Fruit fly (Drosophila melanogaster) whole organism, embryonic: Measurements from ENCODE around the gene LysRS.
A peak's percentile ranks its signal among the peaks of the same experiment; 100 is the strongest.

ENCODE experiments used
- Adf1 ChIP-seq: fragments of 200-800 bp; sonication (Bioruptor generic); IDR thresholded peaks from 2 replicates; pipeline ENCODE4 v1.3.6; 2022; ENCODE audit warnings: missing biosample characterization, missing genetic modification characterization
- CG1024 ChIP-seq: fragments of 200-800 bp; sonication (Bioruptor generic); IDR thresholded peaks from 2 replicates; pipeline ENCODE4 v1.3.6; 2022; ENCODE audit warnings: missing biosample characterization, missing genetic modification characterization
- CG10274 ChIP-seq: fragments of 200-800 bp; sonication (Bioruptor generic); optimal IDR thresholded peaks from 3 replicates; lab custom pipeline; 2017; ENCODE audit warnings: missing biosample characterization, mild to moderate bottlenecking, missing genetic modification characterization
- CG10321 ChIP-seq: fragments of 200-800 bp; sonication (Bioruptor generic); IDR thresholded peaks from 2 replicates; pipeline ENCODE4 v1.3.6; 2022; ENCODE audit warnings: missing biosample characterization, missing genetic modification characterization
- CG10543 ChIP-seq: fragments of 200-800 bp; sonication (Bioruptor generic); optimal IDR thresholded peaks from 3 replicates; lab custom pipeline; 2017; ENCODE audit warnings: missing biosample characterization, mild to moderate bottlenecking, missing genetic modification characterization, moderate library complexity
- CG12155 ChIP-seq: fragments of 200-800 bp; sonication (Bioruptor generic); optimal IDR thresholded peaks from 3 replicates; lab custom pipeline; 2016; ENCODE audit warnings: missing biosample characterization, missing genetic modification characterization
- CG13123 ChIP-seq: fragments of 200-800 bp; sonication (Bioruptor generic); optimal IDR thresholded peaks from 2 replicates; lab custom pipeline; 2016; ENCODE audit warnings: missing biosample characterization, missing genetic modification characterization
- CG15073 ChIP-seq: fragments of 200-800 bp; sonication (Bioruptor generic); optimal IDR thresholded peaks from 2 replicates; lab custom pipeline; 2016; ENCODE audit warnings: missing biosample characterization, missing genetic modification characterization
- CG16863 ChIP-seq: fragments of 200-800 bp; sonication (Bioruptor generic); optimal IDR thresholded peaks from 3 replicates; lab custom pipeline; 2016; ENCODE audit warnings: missing biosample characterization, missing genetic modification characterization
- CG18262 ChIP-seq: fragments of 200-800 bp; optimal IDR thresholded peaks from 3 replicates; lab custom pipeline; 2019; ENCODE audit warnings: missing biosample characterization, mild to moderate bottlenecking, missing genetic modification characterization, moderate library complexity
- CG18476 ChIP-seq: fragments of 200-800 bp; sonication (Bioruptor generic); optimal IDR thresholded peaks from 2 replicates; lab custom pipeline; 2016; ENCODE audit warnings: missing biosample characterization, mild to moderate bottlenecking, missing genetic modification characterization
- CG18599 ChIP-seq: fragments of 200-800 bp; sonication (Bioruptor generic); optimal IDR thresholded peaks from 3 replicates; lab custom pipeline; 2017; ENCODE audit warnings: missing biosample characterization, missing genetic modification characterization, mild to moderate bottlenecking, moderate library complexity, missing genetic modification reagents
- CG2889 ChIP-seq: fragments of 200-800 bp; sonication (Bioruptor generic); IDR thresholded peaks from 3 replicates; pipeline ENCODE4 v1.3.6; 2022; ENCODE audit warnings: missing biosample characterization, missing genetic modification characterization
- CG43689 ChIP-seq: fragments of 200-800 bp; sonication (Bioruptor generic); IDR thresholded peaks from 2 replicates; pipeline ENCODE4 v1.3.6; 2022; ENCODE audit warnings: missing biosample characterization, missing genetic modification characterization
- CG5245 ChIP-seq: fragments of 200-800 bp; sonication (Bioruptor generic); optimal IDR thresholded peaks from 3 replicates; lab custom pipeline; 2016; ENCODE audit warnings: missing biosample characterization, missing genetic modification characterization
- CG6175 ChIP-seq: fragments of 200-800 bp; sonication (Bioruptor generic); IDR thresholded peaks from 3 replicates; pipeline ENCODE4 v1.3.6; 2022; ENCODE audit warnings: missing biosample characterization, missing genetic modification characterization
- CG6689 ChIP-seq: fragments of 200-800 bp; sonication (Bioruptor generic); IDR thresholded peaks from 2 replicates; pipeline ENCODE4 v1.3.6; 2022; ENCODE audit warnings: missing biosample characterization, missing genetic modification characterization
- CG6791 ChIP-seq: fragments of 200-800 bp; sonication (Bioruptor generic); IDR thresholded peaks from 3 replicates; pipeline ENCODE4 v1.3.6; 2022; ENCODE audit warnings: missing biosample characterization, missing genetic modification characterization; ENCODE audit not compliant: partially characterized antibody
- CG7745 ChIP-seq: fragments of 200-800 bp; sonication (Bioruptor generic); optimal IDR thresholded peaks from 2 replicates; lab custom pipeline; 2018; ENCODE audit warnings: missing biosample characterization, mild to moderate bottlenecking, missing genetic modification characterization, moderate library complexity
- CG7839 ChIP-seq: fragments of 200-800 bp; sonication (Bioruptor generic); optimal IDR thresholded peaks from 3 replicates; lab custom pipeline; 2018; ENCODE audit warnings: missing biosample characterization, mild to moderate bottlenecking, missing genetic modification characterization, moderate library complexity
- CG9932 ChIP-seq: fragments of 200-800 bp; sonication (Bioruptor generic); IDR thresholded peaks from 2 replicates; pipeline ENCODE4 v1.3.6; 2022; ENCODE audit warnings: missing biosample characterization, missing genetic modification characterization
- CrebB ChIP-seq: fragments of 200-800 bp; sonication (Bioruptor generic); optimal IDR thresholded peaks from 3 replicates; lab custom pipeline; 2018; ENCODE audit warnings: missing biosample characterization, mild to moderate bottlenecking, missing genetic modification characterization
- Deaf1 ChIP-seq: fragments of 200-800 bp; optimal IDR thresholded peaks from 3 replicates; lab custom pipeline; 2019; ENCODE audit warnings: missing biosample characterization, mild to moderate bottlenecking, missing genetic modification characterization, moderate library complexity
- Dll ChIP-seq: fragments of 200-800 bp; sonication (Bioruptor generic); IDR thresholded peaks from 4 replicates; pipeline ENCODE4 v1.3.6; 2022; ENCODE audit warnings: missing biosample characterization, missing genetic modification characterization; ENCODE audit not compliant: partially characterized antibody
- Doc3 ChIP-seq: fragments of 200-800 bp; sonication (Bioruptor generic); IDR thresholded peaks from 3 replicates; pipeline ENCODE4 v1.3.6; 2022; ENCODE audit warnings: missing biosample characterization, missing genetic modification characterization; ENCODE audit not compliant: partially characterized antibody
- Fer3 ChIP-seq: fragments of 200-800 bp; sonication (Bioruptor generic); optimal IDR thresholded peaks from 2 replicates; lab custom pipeline; 2018; ENCODE audit warnings: missing biosample characterization, mild to moderate bottlenecking, missing genetic modification characterization, moderate library complexity
- GATAe ChIP-seq: fragments of 200-800 bp; sonication (Bioruptor generic); conservative IDR thresholded peaks from 2 replicates; pipeline ENCODE4 v1.3.6; 2022; ENCODE audit warnings: missing biosample characterization, missing genetic modification characterization
- H2.0 ChIP-seq: fragments of 200-800 bp; sonication (Bioruptor generic); IDR thresholded peaks from 2 replicates; pipeline ENCODE4 v1.3.6; 2022; ENCODE audit warnings: missing biosample characterization, missing genetic modification characterization
- Hr3 ChIP-seq: fragments of 200-800 bp; sonication (Bioruptor generic); optimal IDR thresholded peaks from 3 replicates; lab custom pipeline; 2016; ENCODE audit warnings: missing biosample characterization, missing genetic modification characterization
- Hr39 ChIP-seq: fragments of >200 bp; optimal IDR thresholded peaks from 2 replicates; lab custom pipeline; 2017
- Kr ChIP-seq: fragments of 200-800 bp; sonication (Bioruptor generic); optimal IDR thresholded peaks from 2 replicates; lab custom pipeline; 2017; ENCODE audit warnings: missing biosample characterization, mild to moderate bottlenecking, missing genetic modification characterization
- Myb ChIP-seq: fragments of 200-800 bp; sonication (Bioruptor generic); optimal IDR thresholded peaks from 2 replicates; lab custom pipeline; 2016; ENCODE audit warnings: missing biosample characterization, missing genetic modification characterization
- Neu2 ChIP-seq: fragments of 200-800 bp; sonication (Bioruptor generic); optimal IDR thresholded peaks from 3 replicates; lab custom pipeline; 2016; ENCODE audit warnings: missing biosample characterization, missing genetic modification characterization, borderline replicate concordance
- bigmax ChIP-seq: fragments of 200-800 bp; sonication (Bioruptor generic); optimal IDR thresholded peaks from 2 replicates; lab custom pipeline; 2018; ENCODE audit warnings: missing biosample characterization, mild to moderate bottlenecking, missing genetic modification characterization
- croc ChIP-seq: fragments of 200-800 bp; sonication (Bioruptor generic); conservative IDR thresholded peaks from 3 replicates; pipeline ENCODE4 v1.3.6; 2022; ENCODE audit warnings: missing biosample characterization, missing genetic modification characterization
- dmrt11E ChIP-seq: fragments of 200-800 bp; sonication (Bioruptor generic); optimal IDR thresholded peaks from 3 replicates; lab custom pipeline; 2018; ENCODE audit warnings: missing biosample characterization, mild to moderate bottlenecking, missing genetic modification characterization, moderate library complexity
- ems ChIP-seq: fragments of 200-800 bp; sonication (Bioruptor generic); optimal IDR thresholded peaks from 3 replicates; lab custom pipeline; 2016; ENCODE audit warnings: missing biosample characterization, missing genetic modification characterization
- ham ChIP-seq: fragments of 200-800 bp; sonication (Bioruptor generic); IDR thresholded peaks from 2 replicates; pipeline ENCODE4 v1.3.6; 2022; ENCODE audit warnings: missing biosample characterization, missing genetic modification characterization
- jumu ChIP-seq: fragments of 200-800 bp; sonication (Bioruptor generic); optimal IDR thresholded peaks from 3 replicates; lab custom pipeline; 2016; ENCODE audit warnings: missing biosample characterization, missing genetic modification characterization
- nau ChIP-seq: fragments of 200-800 bp; sonication (Bioruptor generic); optimal IDR thresholded peaks from 3 replicates; lab custom pipeline; 2017; ENCODE audit warnings: missing biosample characterization, mild to moderate bottlenecking, missing genetic modification characterization, missing genetic modification reagents
- nerfin-1 ChIP-seq: fragments of 200-800 bp; sonication (Bioruptor generic); optimal IDR thresholded peaks from 3 replicates; lab custom pipeline; 2019; ENCODE audit warnings: missing biosample characterization, mild to moderate bottlenecking, missing genetic modification characterization, moderate library complexity
- nom ChIP-seq: fragments of 200-800 bp; sonication (Bioruptor generic); optimal IDR thresholded peaks from 2 replicates; lab custom pipeline; 2017; ENCODE audit warnings: missing biosample characterization, missing genetic modification characterization, mild to moderate bottlenecking, moderate library complexity, missing genetic modification reagents
- pho ChIP-seq: fragments of 200-800 bp; sonication (Bioruptor generic); optimal IDR thresholded peaks from 2 replicates; lab custom pipeline; 2016; ENCODE audit warnings: missing biosample characterization, missing genetic modification characterization
- sob ChIP-seq: fragments of 200-800 bp; sonication (Bioruptor generic); IDR thresholded peaks from 2 replicates; pipeline ENCODE4 v1.3.6; 2022; ENCODE audit warnings: missing biosample characterization, missing genetic modification characterization
- stwl ChIP-seq: fragments of 200-800 bp; sonication (Bioruptor generic); optimal IDR thresholded peaks from 3 replicates; lab custom pipeline; 2018; ENCODE audit warnings: missing biosample characterization, mild to moderate bottlenecking, missing genetic modification characterization, moderate library complexity
- tap ChIP-seq: fragments of 200-800 bp; optimal IDR thresholded peaks from 3 replicates; lab custom pipeline; 2019; ENCODE audit warnings: missing biosample characterization, mild to moderate bottlenecking, missing genetic modification characterization, moderate library complexity
- tgo ChIP-seq: fragments of 200-800 bp; sonication (Bioruptor generic); IDR thresholded peaks from 3 replicates; pipeline ENCODE4 v1.3.6; 2022; ENCODE audit warnings: missing biosample characterization, missing genetic modification characterization
- tio ChIP-seq: fragments of 200-800 bp; sonication (Bioruptor generic); optimal IDR thresholded peaks from 2 replicates; lab custom pipeline; 2017; ENCODE audit warnings: missing biosample characterization, missing genetic modification characterization, inconsistent platforms
- toy ChIP-seq: fragments of 200-800 bp; sonication (Bioruptor generic); IDR thresholded peaks from 2 replicates; pipeline ENCODE4 v1.3.6; 2022; ENCODE audit warnings: missing biosample characterization, missing genetic modification characterization
- yki ChIP-seq: fragments of >200 bp; optimal IDR thresholded peaks from 3 replicates; lab custom pipeline; 2018
- zfh1 ChIP-seq: fragments of 200-800 bp; sonication (Bioruptor generic); IDR thresholded peaks from 3 replicates; pipeline ENCODE4 v1.3.6; 2022; ENCODE audit warnings: missing biosample characterization, missing genetic modification characterization

Gene LysRS

DNA sequence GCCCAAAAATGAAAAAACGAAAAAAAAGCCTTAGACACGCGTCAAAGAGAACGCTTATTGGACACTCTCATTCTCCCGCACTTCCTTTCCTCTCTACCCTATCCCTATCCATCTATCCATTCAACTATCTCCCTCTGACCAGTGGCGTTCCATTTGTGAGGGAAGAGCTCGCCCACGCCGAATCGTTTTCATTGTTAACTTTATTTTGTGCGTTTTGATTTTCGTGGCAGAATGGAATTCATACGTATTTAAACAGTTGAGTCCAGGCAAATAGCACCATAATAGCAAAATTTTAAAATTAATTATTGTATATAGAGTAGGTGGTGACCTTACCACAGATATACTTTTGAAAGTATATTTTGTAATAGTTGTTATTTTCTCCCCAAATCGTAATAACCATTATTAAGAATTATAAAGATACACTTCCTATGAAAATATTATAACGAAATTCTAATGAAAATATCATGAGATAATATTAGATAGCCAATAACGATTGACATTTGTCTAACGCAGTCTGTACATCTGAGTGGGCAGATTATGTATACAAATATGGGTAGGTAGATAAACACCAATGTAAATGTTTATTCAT lies 32.6 kb upstream of the LysRS start (continued):
- TF ChIP-seq pho (no peak), toy (GFP tag; lab: Robert Waterston, UW) (no peak), bigmax (GFP tag; lab: Kevin White, UChicago) (no peak), CG6175 (peak; percentile 49; the same call in 1 of the 3 replicates), CG2889 (GFP tag; lab: Robert Waterston, UW) (peak; percentile 17; the same call in 1 of the 3 replicates), Deaf1 (tag; lab: Kevin White, UChicago) (no peak), ham (GFP tag; lab: Robert Waterston, UW) (no peak), Doc3 (no peak), CG15073 (GFP tag; lab: Kevin White, UChicago) (no peak), CG6791 (GFP tag; lab: Robert Waterston, UW) (no peak), nom (GFP tag; lab: Kevin White, UChicago) (no peak), tgo (GFP tag; lab: Robert Waterston, UW) (peak; percentile 59; the same call in 2 of the 3 replicates), H2.0 (GFP tag; lab: Robert Waterston, UW) (peak; percentile 51; the same call in 1 of the 2 replicates), Fer3 (tag; lab: Kevin White, UChicago) (peak; percentile 90), sob (GFP tag; lab: Robert Waterston, UW) (peak; percentile 51; the same call in 1 of the 2 replicates), nerfin-1 (tag; lab: Kevin White, UChicago) (peak; percentile 21), Dll (no peak), croc (GFP tag; lab: Robert Waterston, UW) (no peak), CG13123 (GFP tag; lab: Kevin White, UChicago) (no peak), CG7745 (tag; lab: Kevin White, UChicago) (no peak), Neu2 (GFP tag; lab: Kevin White, UChicago) (no peak), stwl (tag; lab: Kevin White, UChicago) (no peak), CG10543 (GFP tag; lab: Kevin White, UChicago) (peak; percentile 25), Hr3 (peak; percentile 45), yki (no peak), dmrt11E (tag; lab: Kevin White, UChicago) (no peak), CG43689 (GFP tag; lab: Robert Waterston, UW) (no peak), CG9932 (GFP tag; lab: Robert Waterston, UW) (peak; percentile 75), tio (GFP tag; lab: Kevin White, UChicago) (peak; percentile 43), tap (tag; lab: Kevin White, UChicago) (peak; percentile 81), nau (GFP tag; lab: Kevin White, UChicago) (no peak), CG18599 (GFP tag; lab: Kevin White, UChicago) (peak; percentile 87), ems (GFP tag; lab: Kevin White, UChicago) (no peak), CG12155 (peak; percentile 56), CG7839 (tag; lab: Kevin White, UChicago) (peak; percentile 88), CG10321 (GFP tag; lab: Robert Waterston, UW) (no peak), CG1024 (GFP tag; lab: Robert Waterston, UW) (0 out of 2 replicates have a peak, but pooled peaks have one; percentile 29), jumu (GFP tag; lab: Kevin White, UChicago) (no peak), CrebB (tag; lab: Kevin White, UChicago) (peak; percentile 20), CG18476 (GFP tag; lab: Kevin White, UChicago) (peak; percentile 20), CG18262 (tag; lab: Kevin White, UChicago) (peak; percentile 61), CG6689 (peak; percentile 55; the same call in 1 of the 2 replicates), zfh1 (GFP tag; lab: Robert Waterston, UW) (peak; percentile 52; the same call in 1 of the 3 replicates), Hr39 (lab: Kevin White, UChicago) (no peak), Adf1 (GFP tag; lab: Robert Waterston, UW) (peak; percentile 31; the same call in 1 of the 2 replicates), CG16863 (no peak), GATAe (GFP tag; lab: Robert Waterston, UW) (no peak), CG10274 (GFP tag; lab: Kevin White, UChicago) (peak; percentile 36), Myb (GFP tag; lab: Kevin White, UChicago) (no peak), Kr (GFP tag; lab: Kevin White, UChicago) (no peak), CG5245 (GFP tag; lab: Kevin White, UChicago) (no peak)
